Worm (Caenorhabditis elegans): ENCODE results near the gene C15H9.2.

The C15H9.2 gene

ce11 chrX:6118086-6118825 is at the start of gene C15H9.2:
TSS of gene C15H9.2 (plus strand) at chrX:6118526.
- no peak for TF ChIP-seq B0310.2 (tag; optimal IDR thresholded peaks at IDR 0.05)
- TF ChIP-seq hmg-4 (GFP tag; optimal IDR thresholded peaks at IDR 0.05): no peak
- no peak for TF ChIP-seq scrt-1 (GFP tag; IDR thresholded peaks at IDR 0.05)
- TF ChIP-seq hnd-1 (tag; optimal IDR thresholded peaks at IDR 0.05): no peak
- TF ChIP-seq flt-1 (GFP tag; IDR thresholded peaks at IDR 0.05): no peak

- no peak for TF ChIP-seq hnd-1 (tag; optimal IDR thresholded peaks at IDR 0.05)
- no peak for TF ChIP-seq ama-1 (optimal IDR thresholded peaks at IDR 0.05)
- no peak for TF ChIP-seq ets-7 (tag; optimal IDR thresholded peaks at IDR 0.05)
- TF ChIP-seq scrt-1 (GFP tag; IDR thresholded peaks at IDR 0.05): no peak
- no peak for TF ChIP-seq hmg-4 (GFP tag; optimal IDR thresholded peaks at IDR 0.05)
- TF ChIP-seq sea-1 (GFP tag; conservative IDR thresholded peaks at IDR 0.05): no peak
- TF ChIP-seq ceh-13 (GFP tag; optimal IDR thresholded peaks at IDR 0.05): no peak
- TF ChIP-seq flt-1 (GFP tag; IDR thresholded peaks at IDR 0.05): no peak
Observed at ce11 chrX:6075209-6075608, 43.1 kb upstream of the C15H9.2 start, which contains the start of gene lgc-58. TSS of gene lgc-58 (plus strand) at chrX:6075509.

- no peak for TF ChIP-seq ceh-13 (GFP tag; optimal IDR thresholded peaks at IDR 0.05)
- no peak for TF ChIP-seq ama-1 (optimal IDR thresholded peaks at IDR 0.05)
- TF ChIP-seq scrt-1 (GFP tag; IDR thresholded peaks at IDR 0.05): no peak
- TF ChIP-seq sea-1 (GFP tag; conservative IDR thresholded peaks at IDR 0.05): no peak
- no peak for TF ChIP-seq F13C5.2 (tag; optimal IDR thresholded peaks at IDR 0.05)
- no peak for TF ChIP-seq hmg-4 (GFP tag; optimal IDR thresholded peaks at IDR 0.05)
- TF ChIP-seq ets-7 (tag; optimal IDR thresholded peaks at IDR 0.05): no peak
Observed at ce11 chrX:6081793-6082192, 36.5 kb upstream of the C15H9.2 start.

ce11 chrX:6082660-6083059 is 35.7 kb upstream of the C15H9.2 start, which contains the start of gene C45B2.3:
TSS of gene C45B2.3 (plus strand) at chrX:6082960.
- TF ChIP-seq hnd-1 (tag; optimal IDR thresholded peaks at IDR 0.05) (no peak), flt-1 (GFP tag; IDR thresholded peaks at IDR 0.05) (no peak), F13C5.2 (tag; optimal IDR thresholded peaks at IDR 0.05) (no peak), tbx-11 (GFP tag; IDR thresholded peaks at IDR 0.05) (no peak), pes-1 (GFP tag; IDR thresholded peaks at IDR 0.05) (no peak), ets-7 (tag; optimal IDR thresholded peaks at IDR 0.05) (no peak), tbx-37 (GFP tag; conservative IDR thresholded peaks at IDR 0.05) (no peak), B0310.2 (tag; optimal IDR thresholded peaks at IDR 0.05) (no peak), scrt-1 (GFP tag; IDR thresholded peaks at IDR 0.05) (no peak), tra-4 (tag; optimal IDR thresholded peaks at IDR 0.05) (no peak), ceh-13 (GFP tag; optimal IDR thresholded peaks at IDR 0.05) (no peak), aly-1 (tag; optimal IDR thresholded peaks at IDR 0.05) (no peak), ama-1 (optimal IDR thresholded peaks at IDR 0.05) (no peak), sea-1 (GFP tag; conservative IDR thresholded peaks at IDR 0.05) (no peak)

ce11 chrX:6084439-6084838 is 33.9 kb upstream of the C15H9.2 start, which contains the start of gene C45B2.2:
TSS of gene C45B2.2 (plus strand) at chrX:6084739.
- TF ChIP-seq F13C5.2 (tag; optimal IDR thresholded peaks at IDR 0.05) (no peak), ceh-36 (tag; optimal IDR thresholded peaks at IDR 0.05) (no peak), ama-1 (optimal IDR thresholded peaks at IDR 0.05) (no peak), ets-7 (tag; optimal IDR thresholded peaks at IDR 0.05) (no peak), ceh-13 (GFP tag; optimal IDR thresholded peaks at IDR 0.05) (no peak), hnd-1 (tag; optimal IDR thresholded peaks at IDR 0.05) (no peak), flt-1 (GFP tag; IDR thresholded peaks at IDR 0.05) (no peak), pes-1 (GFP tag; IDR thresholded peaks at IDR 0.05) (no peak), aly-1 (tag; optimal IDR thresholded peaks at IDR 0.05) (no peak)

ce11 chrX:6085824-6086223 is 32.5 kb upstream of the C15H9.2 start, which contains the start of gene C45B2.1:
TSS of gene C45B2.1 (plus strand) at chrX:6086124.
- no peak for TF ChIP-seq scrt-1 (GFP tag; IDR thresholded peaks at IDR 0.05)
- no peak for TF ChIP-seq ets-7 (tag; optimal IDR thresholded peaks at IDR 0.05)
- TF ChIP-seq ama-1 (optimal IDR thresholded peaks at IDR 0.05): no peak
- no peak for TF ChIP-seq flt-1 (GFP tag; IDR thresholded peaks at IDR 0.05)
- no peak for TF ChIP-seq tbx-11 (GFP tag; IDR thresholded peaks at IDR 0.05)
- no peak for TF ChIP-seq tra-4 (tag; optimal IDR thresholded peaks at IDR 0.05)
- TF ChIP-seq hnd-1 (tag; optimal IDR thresholded peaks at IDR 0.05): no peak
- no peak for TF ChIP-seq pes-1 (GFP tag; IDR thresholded peaks at IDR 0.05)
- no peak for TF ChIP-seq aly-1 (tag; optimal IDR thresholded peaks at IDR 0.05)
- no peak for TF ChIP-seq ceh-36 (tag; optimal IDR thresholded peaks at IDR 0.05)
- no peak for TF ChIP-seq hmbx-1 (tag; optimal IDR thresholded peaks at IDR 0.05)
- no peak for TF ChIP-seq hmg-4 (GFP tag; optimal IDR thresholded peaks at IDR 0.05)

- no peak for TF ChIP-seq sea-1 (GFP tag; conservative IDR thresholded peaks at IDR 0.05)
- no peak for TF ChIP-seq F13C5.2 (tag; optimal IDR thresholded peaks at IDR 0.05)
Observed at ce11 chrX:6087676-6088075, 30.6 kb upstream of the C15H9.2 start, which contains the start of gene C45B2.8. TSS of gene C45B2.8 (plus strand) at chrX:6087976.

ce11 chrX:6088718-6089117 is 29.6 kb upstream of the C15H9.2 start:
- TF ChIP-seq ceh-36 (tag; optimal IDR thresholded peaks at IDR 0.05): no peak
- TF ChIP-seq flt-1 (GFP tag; IDR thresholded peaks at IDR 0.05): no peak
- TF ChIP-seq aly-1 (tag; optimal IDR thresholded peaks at IDR 0.05): no peak
- no peak for TF ChIP-seq scrt-1 (GFP tag; IDR thresholded peaks at IDR 0.05)
- TF ChIP-seq sea-1 (GFP tag; conservative IDR thresholded peaks at IDR 0.05): no peak
- no peak for TF ChIP-seq pes-1 (GFP tag; IDR thresholded peaks at IDR 0.05)
- TF ChIP-seq ama-1 (optimal IDR thresholded peaks at IDR 0.05): no peak
- TF ChIP-seq tbx-11 (GFP tag; IDR thresholded peaks at IDR 0.05): no peak
- no peak for TF ChIP-seq F13C5.2 (tag; optimal IDR thresholded peaks at IDR 0.05)
- TF ChIP-seq hnd-1 (tag; optimal IDR thresholded peaks at IDR 0.05): no peak
- TF ChIP-seq B0310.2 (tag; optimal IDR thresholded peaks at IDR 0.05): no peak
- TF ChIP-seq hmg-4 (GFP tag; optimal IDR thresholded peaks at IDR 0.05): no peak
- no peak for TF ChIP-seq tbx-37 (GFP tag; conservative IDR thresholded peaks at IDR 0.05)
- no peak for TF ChIP-seq tra-4 (tag; optimal IDR thresholded peaks at IDR 0.05)
- TF ChIP-seq hmbx-1 (tag; optimal IDR thresholded peaks at IDR 0.05): no peak
- TF ChIP-seq ceh-13 (GFP tag; optimal IDR thresholded peaks at IDR 0.05): no peak
- no peak for TF ChIP-seq ets-7 (tag; optimal IDR thresholded peaks at IDR 0.05)
